Worm (Caenorhabditis elegans): ENCODE data around the gene lam-1.

DNA sequence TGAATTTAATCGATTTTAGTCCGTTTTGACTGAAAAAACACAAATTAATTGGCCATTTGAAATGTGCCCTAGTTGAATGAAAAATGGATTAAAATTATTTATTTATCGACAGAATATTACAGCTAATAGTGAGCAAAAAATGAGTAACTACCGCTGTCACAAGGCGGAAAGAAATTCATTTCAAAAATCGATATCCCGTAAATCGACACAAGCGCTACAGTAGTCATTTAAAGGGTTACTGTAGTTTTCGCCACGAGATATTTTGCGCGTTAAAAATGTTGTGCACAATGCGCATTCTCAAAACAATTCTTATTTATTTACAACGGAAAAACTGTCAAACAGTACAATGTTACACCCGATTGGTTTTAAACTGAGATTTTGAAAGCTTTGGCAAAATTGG lies 37.5 kb downstream of the lam-1 start:
- no peak for TF ChIP-seq him-1 (tag; optimal IDR thresholded peaks at IDR 0.05)
- no peak for TF ChIP-seq dao-5 (tag; optimal IDR thresholded peaks at IDR 0.05)
